Worm (Caenorhabditis elegans): ENCODE data around the gene madf-8.

Gene madf-8

DNA sequence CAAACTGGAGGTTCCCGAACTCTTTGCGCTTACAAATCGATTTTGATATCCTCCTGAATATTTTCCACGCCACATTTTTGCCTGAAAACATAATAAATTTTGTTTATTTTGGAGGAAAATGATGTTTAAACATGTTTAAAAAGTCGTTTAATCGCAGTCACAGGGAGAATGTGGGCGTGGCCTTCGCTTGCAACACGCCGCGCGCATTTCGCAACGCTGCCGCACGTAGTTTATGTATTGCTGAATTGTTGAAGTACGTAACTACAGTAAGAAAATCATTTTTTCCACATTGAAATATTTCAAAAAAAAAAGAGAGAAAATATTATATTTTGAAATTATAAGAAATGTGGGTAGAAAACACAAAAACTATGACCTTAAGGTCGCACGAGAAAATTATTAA, 13.6 kb upstream of the madf-8 start, which contains the start of gene C46F11.4:
Gene C46F11.4, minus strand, starts transcription at position 81 of the 400 bp plus-strand sequence.
- no peak for TF ChIP-seq ama-1 (optimal IDR thresholded peaks at IDR 0.05)
- peak; percentile 36 for TF ChIP-seq tra-4 (tag; optimal IDR thresholded peaks at IDR 0.05)
- TF ChIP-seq pes-1 (GFP tag; IDR thresholded peaks at IDR 0.05), result peak; percentile 89
- TF ChIP-seq ceh-13 (GFP tag; optimal IDR thresholded peaks at IDR 0.05), result peak; percentile 86
- TF ChIP-seq aly-1 (tag; optimal IDR thresholded peaks at IDR 0.05), result peak; percentile 51
- peak; percentile 91 for TF ChIP-seq hmg-4 (GFP tag; optimal IDR thresholded peaks at IDR 0.05)
- peak; percentile 92 for TF ChIP-seq F13C5.2 (tag; optimal IDR thresholded peaks at IDR 0.05)
- TF ChIP-seq ets-7 (tag; optimal IDR thresholded peaks at IDR 0.05), result peak; percentile 62
- TF ChIP-seq hmbx-1 (tag; optimal IDR thresholded peaks at IDR 0.05), result peak; percentile 59
- TF ChIP-seq tbx-11 (GFP tag; IDR thresholded peaks at IDR 0.05), result peak; percentile 86
- TF ChIP-seq sea-1 (GFP tag; conservative IDR thresholded peaks at IDR 0.05), result peak; percentile 93
- TF ChIP-seq scrt-1 (GFP tag; IDR thresholded peaks at IDR 0.05), result peak; percentile 87
- peak; percentile 84 for TF ChIP-seq tbx-37 (GFP tag; conservative IDR thresholded peaks at IDR 0.05)
- peak; percentile 76 for TF ChIP-seq B0310.2 (tag; optimal IDR thresholded peaks at IDR 0.05)
- TF ChIP-seq flt-1 (GFP tag; IDR thresholded peaks at IDR 0.05), result peak; percentile 85
- TF ChIP-seq ceh-36 (tag; optimal IDR thresholded peaks at IDR 0.05), result peak; percentile 86
- TF ChIP-seq hnd-1 (tag; optimal IDR thresholded peaks at IDR 0.05), result peak; percentile 76

DNA sequence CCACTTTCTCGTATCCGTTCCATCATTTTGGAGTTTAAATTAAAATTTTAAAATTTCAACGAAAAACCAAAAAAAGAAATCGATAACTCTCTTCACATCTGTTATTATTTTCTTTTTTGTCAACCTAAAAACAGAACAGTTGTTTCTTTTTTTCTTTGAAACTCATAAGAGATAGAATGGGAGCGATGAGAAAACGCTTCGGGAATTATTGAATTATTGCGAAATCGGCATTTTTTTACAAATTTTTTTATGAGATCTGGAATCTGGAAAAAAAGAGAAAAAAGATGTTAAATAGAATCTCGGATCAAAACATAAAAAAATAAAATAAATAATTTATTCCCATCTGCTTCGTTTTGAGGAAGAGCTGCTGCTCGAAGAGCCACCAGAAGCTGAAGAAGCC, 6.8 kb upstream of the madf-8 start, which contains the start of gene C46F11.5:
Gene C46F11.5, minus strand, starts transcription at position 128 of the 400 bp plus-strand sequence.
- TF ChIP-seq ceh-13 (GFP tag; optimal IDR thresholded peaks at IDR 0.05), result no peak
- TF ChIP-seq tra-4 (tag; optimal IDR thresholded peaks at IDR 0.05), result no peak
- no peak for TF ChIP-seq hmbx-1 (tag; optimal IDR thresholded peaks at IDR 0.05)
- no peak for TF ChIP-seq aly-1 (tag; optimal IDR thresholded peaks at IDR 0.05)
- TF ChIP-seq ets-7 (tag; optimal IDR thresholded peaks at IDR 0.05), result no peak

DNA sequence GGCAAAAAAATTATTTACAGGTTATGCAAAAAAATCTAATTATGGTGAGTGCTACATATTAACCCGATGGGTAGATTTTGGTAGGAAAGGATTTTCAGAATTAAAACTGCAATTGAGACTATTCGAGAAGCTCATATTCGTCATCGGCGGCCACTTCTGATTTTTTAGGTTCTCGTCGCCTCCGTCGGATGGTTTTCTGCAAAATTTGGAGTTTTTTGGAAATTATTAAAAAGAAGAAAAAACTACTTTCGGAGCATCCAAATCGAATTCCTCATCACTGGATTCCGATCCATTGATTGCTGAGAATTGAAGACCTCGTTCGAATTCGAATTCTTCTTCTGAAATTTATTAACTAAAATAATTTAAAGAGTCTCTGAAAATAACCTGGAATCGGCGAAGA, 2.3 kb upstream of the madf-8 start:
- TF ChIP-seq ets-7 (tag; optimal IDR thresholded peaks at IDR 0.05) (no peak), ceh-13 (GFP tag; optimal IDR thresholded peaks at IDR 0.05) (no peak), tra-4 (tag; optimal IDR thresholded peaks at IDR 0.05) (no peak), ama-1 (optimal IDR thresholded peaks at IDR 0.05) (no peak), hnd-1 (tag; optimal IDR thresholded peaks at IDR 0.05) (no peak), F13C5.2 (tag; optimal IDR thresholded peaks at IDR 0.05) (no peak), flt-1 (GFP tag; IDR thresholded peaks at IDR 0.05) (no peak)

DNA sequence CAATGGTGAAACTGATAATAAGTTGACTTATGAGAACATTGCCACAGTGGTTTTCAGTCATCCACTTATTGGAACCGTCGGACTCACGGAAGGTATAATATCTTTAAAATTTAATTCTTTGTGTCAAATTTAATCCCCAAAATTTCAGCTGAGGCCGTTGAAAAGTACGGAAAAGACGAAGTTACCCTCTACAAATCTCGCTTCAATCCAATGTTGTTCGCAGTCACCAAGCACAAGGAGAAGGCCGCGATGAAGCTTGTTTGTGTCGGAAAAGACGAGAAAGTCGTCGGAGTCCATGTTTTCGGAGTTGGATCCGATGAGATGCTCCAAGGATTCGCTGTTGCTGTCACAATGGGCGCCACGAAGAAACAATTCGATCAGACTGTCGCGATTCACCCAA, 1.8 kb upstream of the madf-8 start:
- TF ChIP-seq hmbx-1 (tag; optimal IDR thresholded peaks at IDR 0.05) (no peak), B0310.2 (tag; optimal IDR thresholded peaks at IDR 0.05) (no peak), ceh-13 (GFP tag; optimal IDR thresholded peaks at IDR 0.05) (no peak), hmg-4 (GFP tag; optimal IDR thresholded peaks at IDR 0.05) (no peak), flt-1 (GFP tag; IDR thresholded peaks at IDR 0.05) (no peak), hnd-1 (tag; optimal IDR thresholded peaks at IDR 0.05) (no peak), pes-1 (GFP tag; IDR thresholded peaks at IDR 0.05) (no peak), aly-1 (tag; optimal IDR thresholded peaks at IDR 0.05) (no peak), tbx-11 (GFP tag; IDR thresholded peaks at IDR 0.05) (no peak), F13C5.2 (tag; optimal IDR thresholded peaks at IDR 0.05) (no peak), ama-1 (optimal IDR thresholded peaks at IDR 0.05) (no peak), ceh-36 (tag; optimal IDR thresholded peaks at IDR 0.05) (no peak), tra-4 (tag; optimal IDR thresholded peaks at IDR 0.05) (no peak), scrt-1 (GFP tag; IDR thresholded peaks at IDR 0.05) (no peak), sea-1 (GFP tag; conservative IDR thresholded peaks at IDR 0.05) (no peak), ets-7 (tag; optimal IDR thresholded peaks at IDR 0.05) (no peak)

DNA sequence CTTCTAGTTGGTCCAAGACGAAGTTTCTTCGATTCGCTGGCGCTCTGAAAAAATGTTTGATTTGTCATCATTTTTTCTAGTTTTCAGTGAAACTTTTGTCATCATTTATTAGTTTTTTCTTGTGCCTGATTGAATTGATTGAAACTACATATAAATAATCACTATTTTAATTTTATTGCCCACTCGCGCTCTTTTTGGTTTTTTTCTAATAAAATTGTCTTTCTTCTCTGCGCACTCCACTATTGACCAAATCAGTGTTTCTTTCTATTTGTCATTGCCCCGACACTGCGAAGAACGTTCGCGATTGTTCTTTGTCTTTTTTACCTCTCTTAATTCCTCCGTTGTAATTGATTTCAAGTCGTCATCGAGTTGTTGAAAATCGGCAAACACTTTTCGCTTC, 366 bp downstream of the madf-8 start:
- no peak for TF ChIP-seq pes-1 (GFP tag; IDR thresholded peaks at IDR 0.05)
- TF ChIP-seq ceh-13 (GFP tag; optimal IDR thresholded peaks at IDR 0.05), result no peak

DNA sequence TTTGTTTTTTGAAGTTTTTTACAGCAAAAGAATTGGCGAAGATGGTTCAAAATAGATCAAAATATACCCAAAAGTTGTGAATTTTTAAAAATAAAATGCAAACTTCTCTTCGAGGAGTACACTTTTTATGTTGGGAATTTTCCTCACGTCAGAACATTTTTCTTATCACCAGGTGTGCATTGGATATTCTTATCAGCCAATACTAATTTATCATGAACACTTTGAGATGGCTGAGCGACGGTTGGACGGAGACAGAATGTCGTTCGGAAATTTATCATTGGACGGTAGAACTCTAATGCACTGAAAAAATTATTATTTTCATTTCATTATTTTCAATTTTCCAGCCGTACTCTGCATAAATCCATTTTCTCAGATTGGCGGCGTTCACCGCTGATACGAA, 1.3 kb downstream of the madf-8 start:
- TF ChIP-seq tbx-11 (GFP tag; IDR thresholded peaks at IDR 0.05), result no peak

DNA sequence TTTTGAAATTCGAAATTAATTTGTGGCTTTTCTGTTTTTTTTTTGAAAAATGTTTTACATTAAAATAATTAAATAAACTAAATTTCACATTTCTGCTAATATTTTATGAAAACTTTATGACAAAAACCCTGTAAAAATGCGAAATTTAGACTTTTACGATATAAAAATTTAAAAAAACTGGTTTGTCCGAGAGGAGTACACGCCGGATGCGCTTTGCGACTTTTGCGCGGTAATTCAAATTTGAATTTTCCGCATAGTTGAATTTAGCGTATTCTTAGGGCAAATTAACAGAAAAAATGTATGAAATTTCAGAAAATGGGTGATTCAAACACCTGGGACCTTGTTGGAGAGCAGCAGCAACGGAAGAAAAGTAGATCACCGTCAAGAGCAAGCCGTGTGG, 6.6 kb downstream of the madf-8 start, which contains the start of gene unc-93:
Gene unc-93, plus strand, starts transcription at position 301 of the 400 bp plus-strand sequence.
- TF ChIP-seq hmbx-1 (tag; optimal IDR thresholded peaks at IDR 0.05), result no peak
- TF ChIP-seq sea-1 (GFP tag; conservative IDR thresholded peaks at IDR 0.05), result no peak
- TF ChIP-seq tra-4 (tag; optimal IDR thresholded peaks at IDR 0.05), result no peak
- TF ChIP-seq scrt-1 (GFP tag; IDR thresholded peaks at IDR 0.05), result no peak
- TF ChIP-seq ama-1 (optimal IDR thresholded peaks at IDR 0.05), result no peak
- TF ChIP-seq aly-1 (tag; optimal IDR thresholded peaks at IDR 0.05), result no peak
- TF ChIP-seq ets-7 (tag; optimal IDR thresholded peaks at IDR 0.05), result no peak
- TF ChIP-seq ceh-13 (GFP tag; optimal IDR thresholded peaks at IDR 0.05), result no peak
- TF ChIP-seq ceh-36 (tag; optimal IDR thresholded peaks at IDR 0.05), result no peak
- no peak for TF ChIP-seq tbx-37 (GFP tag; conservative IDR thresholded peaks at IDR 0.05)
- no peak for TF ChIP-seq hmg-4 (GFP tag; optimal IDR thresholded peaks at IDR 0.05)
- TF ChIP-seq hnd-1 (tag; optimal IDR thresholded peaks at IDR 0.05), result no peak
- TF ChIP-seq F13C5.2 (tag; optimal IDR thresholded peaks at IDR 0.05), result no peak
- TF ChIP-seq pes-1 (GFP tag; IDR thresholded peaks at IDR 0.05), result no peak
- no peak for TF ChIP-seq flt-1 (GFP tag; IDR thresholded peaks at IDR 0.05)
- TF ChIP-seq tbx-11 (GFP tag; IDR thresholded peaks at IDR 0.05), result no peak
- TF ChIP-seq B0310.2 (tag; optimal IDR thresholded peaks at IDR 0.05), result no peak

DNA sequence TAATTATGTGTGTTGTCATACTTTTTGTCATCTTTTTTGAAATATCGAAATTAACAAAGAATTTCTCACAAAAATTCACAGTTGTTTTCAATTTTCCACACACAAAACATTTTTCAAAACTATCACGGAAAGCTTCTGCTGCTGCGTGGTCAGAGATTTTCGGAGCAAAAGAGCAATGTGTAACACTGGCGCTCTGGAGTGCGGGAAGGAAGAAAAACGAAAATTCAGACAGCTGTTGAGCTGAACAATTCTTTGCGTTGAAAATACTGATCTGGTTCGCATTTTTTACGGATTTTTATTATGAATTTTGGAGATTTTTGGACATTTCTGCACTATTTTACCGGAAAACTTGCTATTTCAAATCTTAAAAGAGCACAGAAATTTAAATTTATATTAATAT, 7.0 kb downstream of the madf-8 start:
- no peak for TF ChIP-seq aly-1 (tag; optimal IDR thresholded peaks at IDR 0.05)
- TF ChIP-seq pes-1 (GFP tag; IDR thresholded peaks at IDR 0.05), result no peak
- TF ChIP-seq flt-1 (GFP tag; IDR thresholded peaks at IDR 0.05), result no peak
- TF ChIP-seq tbx-11 (GFP tag; IDR thresholded peaks at IDR 0.05), result no peak
- TF ChIP-seq hnd-1 (tag; optimal IDR thresholded peaks at IDR 0.05), result no peak
- no peak for TF ChIP-seq B0310.2 (tag; optimal IDR thresholded peaks at IDR 0.05)
- no peak for TF ChIP-seq ets-7 (tag; optimal IDR thresholded peaks at IDR 0.05)
- no peak for TF ChIP-seq sea-1 (GFP tag; conservative IDR thresholded peaks at IDR 0.05)
- no peak for TF ChIP-seq ama-1 (optimal IDR thresholded peaks at IDR 0.05)
